Worm (Caenorhabditis elegans) whole organism, L1 larva: Measurements from ENCODE around the gene C28C12.12.

ENCODE experiments used
- ceh-82 ChIP-seq, 3 experiments: fragments of 150-350 bp in 1 of 3; sonication (generic microtip) in 2 of 3; optimal IDR thresholded peaks; 2 replicates each; lab custom pipeline; 2014 to 2017; ENCODE audit warnings: missing biosample characterization in 3 of 3, missing genetic modification characterization in 3 of 3
- egl-27 ChIP-seq, 2 experiments: fragments of 150-350 bp in 1 of 2; sonication (generic microtip); optimal IDR thresholded peaks; 3 replicates each; lab custom pipeline; 2017 to 2018; ENCODE audit warnings: missing biosample characterization in 2 of 2, missing genetic modification characterization in 2 of 2, missing genetic modification reagents in 2 of 2
- lin-13 ChIP-seq: fragments of 150-350 bp; optimal IDR thresholded peaks from 2 replicates; lab custom pipeline; 2014; ENCODE audit warnings: missing biosample characterization, missing genetic modification reagents, missing genetic modification characterization
- nhr-28 ChIP-seq: fragments of 150-350 bp; optimal IDR thresholded peaks from 2 replicates; lab custom pipeline; 2014; ENCODE audit warnings: missing biosample characterization, missing genetic modification characterization
- tbx-2 ChIP-seq: sonication (generic microtip); optimal IDR thresholded peaks from 2 replicates; lab custom pipeline; 2016; ENCODE audit warnings: missing genetic modification characterization, missing compliant biosample characterization
- unc-62 ChIP-seq: fragments of 150-350 bp; optimal IDR thresholded peaks from 2 replicates; lab custom pipeline; 2014; ENCODE audit warnings: missing biosample characterization, missing genetic modification reagents, missing genetic modification characterization
- ztf-4 ChIP-seq: fragments of 150-350 bp; optimal IDR thresholded peaks from 2 replicates; lab custom pipeline; 2014; ENCODE audit warnings: missing biosample characterization, missing genetic modification characterization

- TF ChIP-seq egl-27 (tag; optimal IDR thresholded peaks at IDR 0.05; lab: Kevin White, UChicago) (no peak), ceh-82 (tag; optimal IDR thresholded peaks at IDR 0.05; lab: Kevin White, UChicago) (no peak), tbx-2 (tag; lab: Kevin White, UChicago) (no peak), lin-13 (GFP tag; lab: Kevin White, UChicago) (no peak), unc-62 (no peak), ztf-4 (tag; lab: Kevin White, UChicago) (no peak), nhr-28 (tag; lab: Kevin White, UChicago) (no peak)
Measured at ce11 chrIV:8542272-8542671, 46.1 kb upstream of the C28C12.12 start.
